Worm (Caenorhabditis elegans): ENCODE measurements around the gene T25E4.1.

- TF ChIP-seq him-1 (tag; optimal IDR thresholded peaks at IDR 0.05) (no peak), dao-5 (tag; optimal IDR thresholded peaks at IDR 0.05) (no peak), W03F9.2 (tag; optimal IDR thresholded peaks at IDR 0.05) (no peak)
Observed at ce11 chrII:5578714-5579113, 579 bp downstream of the T25E4.1 start.
